Worm (Caenorhabditis elegans) whole organism, L4 larva: ENCODE results near the gene H03G16.6.

ENCODE experiments used
- D1046.2 ChIP-seq: fragments of 200-800 bp; sonication (Bioruptor generic); IDR thresholded peaks from 2 replicates; pipeline ENCODE4 v1.3.6; 2022; ENCODE audit warnings: missing genetic modification characterization, missing compliant biosample characterization
- F10B5.3 ChIP-seq: sonication (generic microtip); optimal IDR thresholded peaks from 2 replicates; lab custom pipeline; 2016; ENCODE audit warnings: mild to moderate bottlenecking, missing genetic modification characterization, missing compliant biosample characterization
- F26F4.8 ChIP-seq: fragments of 200-800 bp; sonication (Bioruptor generic); conservative IDR thresholded peaks from 2 replicates; pipeline ENCODE4 v1.3.6; 2022; ENCODE audit warnings: missing genetic modification characterization, missing compliant biosample characterization
- F44E2.7 ChIP-seq: fragments of 200-800 bp; sonication (Bioruptor generic); IDR thresholded peaks from 2 replicates; pipeline ENCODE4 v2.1.2; 2022; ENCODE audit warnings: missing genetic modification characterization, missing compliant biosample characterization
- R02D3.7 ChIP-seq: fragments of 150-350 bp; sonication (generic microtip); optimal IDR thresholded peaks from 3 replicates; lab custom pipeline; 2014; ENCODE audit warnings: missing biosample characterization, missing genetic modification characterization
- T26A8.4 ChIP-seq: fragments of 200-800 bp; sonication (Bioruptor generic); IDR thresholded peaks from 2 replicates; pipeline ENCODE4 v1.3.6; 2022; ENCODE audit warnings: missing genetic modification characterization, missing compliant biosample characterization
- Y5F2A.4 ChIP-seq: fragments of 200-800 bp; sonication (Bioruptor generic); optimal IDR thresholded peaks from 2 replicates; lab custom pipeline; 2018; ENCODE audit warnings: mild to moderate bottlenecking, missing genetic modification characterization, missing compliant biosample characterization
- arid-1 ChIP-seq: fragments of 200-800 bp; sonication (Bioruptor generic); conservative IDR thresholded peaks from 2 replicates; pipeline ENCODE4 v1.3.6; 2022; ENCODE audit warnings: missing genetic modification reagents, missing genetic modification characterization, missing compliant biosample characterization
- ceh-28 ChIP-seq: fragments of 150-350 bp; optimal IDR thresholded peaks from 2 replicates; lab custom pipeline; 2014; ENCODE audit warnings: missing biosample characterization, missing genetic modification reagents, missing genetic modification characterization
- ceh-44 ChIP-seq: fragments of 200-800 bp; sonication (Bioruptor generic); IDR thresholded peaks from 2 replicates; pipeline ENCODE4 v1.3.6; 2022; ENCODE audit warnings: missing genetic modification reagents, missing genetic modification characterization, missing compliant biosample characterization
- ceh-82 ChIP-seq: sonication (generic microtip); optimal IDR thresholded peaks from 2 replicates; lab custom pipeline; 2017; ENCODE audit warnings: missing biosample characterization, missing genetic modification characterization
- daf-16 ChIP-seq, 3 experiments: sonication (generic microtip); optimal IDR thresholded peaks; 2 replicates each; lab custom pipeline; 2016 to 2017; ENCODE audit warnings: missing genetic modification characterization in 3 of 3, missing genetic modification reagents in 3 of 3, mild to moderate bottlenecking in 2 of 3, missing compliant biosample characterization in 2 of 3, missing biosample characterization in 1 of 3, moderate library complexity in 1 of 3
- duxl-1 ChIP-seq: sonication (generic microtip); optimal IDR thresholded peaks from 2 replicates; lab custom pipeline; 2016; ENCODE audit warnings: mild to moderate bottlenecking, missing genetic modification characterization, moderate library complexity, missing compliant biosample characterization; ENCODE audit not compliant: poor library complexity
- egl-27 ChIP-seq: sonication (generic microtip); optimal IDR thresholded peaks from 3 replicates; lab custom pipeline; 2017; ENCODE audit warnings: missing biosample characterization, missing genetic modification reagents, missing genetic modification characterization
- egl-43 ChIP-seq: fragments of 200-800 bp; sonication (Bioruptor generic); IDR thresholded peaks from 2 replicates; pipeline ENCODE4 v1.3.6; 2022; ENCODE audit warnings: missing genetic modification reagents, missing genetic modification characterization, missing compliant biosample characterization
- fos-1 ChIP-seq: fragments of 150-350 bp; optimal IDR thresholded peaks from 2 replicates; lab custom pipeline; 2014; ENCODE audit warnings: missing biosample characterization, missing genetic modification characterization
- gei-8 ChIP-seq: fragments of 200-800 bp; sonication (Bioruptor generic); optimal IDR thresholded peaks from 2 replicates; lab custom pipeline; 2018; ENCODE audit warnings: mild to moderate bottlenecking, missing genetic modification characterization, missing compliant biosample characterization
- hlh-11 ChIP-seq: fragments of 200-800 bp; sonication (Bioruptor generic); optimal IDR thresholded peaks from 2 replicates; lab custom pipeline; 2018; ENCODE audit warnings: mild to moderate bottlenecking, missing genetic modification characterization, missing compliant biosample characterization
- hlh-30 ChIP-seq: sonication (generic microtip); optimal IDR thresholded peaks from 2 replicates; lab custom pipeline; 2017; ENCODE audit warnings: antibody characterized with exemption, mild to moderate bottlenecking, missing genetic modification characterization, missing compliant biosample characterization; ENCODE audit not compliant: insufficient read depth
- jun-1 ChIP-seq: fragments of 150-350 bp; optimal IDR thresholded peaks from 2 replicates; lab custom pipeline; 2014; ENCODE audit warnings: missing biosample characterization, missing genetic modification reagents, missing genetic modification characterization
- lin-1 ChIP-seq: fragments of 200-800 bp; sonication (Bioruptor generic); IDR thresholded peaks from 2 replicates; pipeline ENCODE4 v1.3.6; 2022; ENCODE audit warnings: missing genetic modification reagents, missing genetic modification characterization, missing compliant biosample characterization
- lin-13 ChIP-seq: fragments of 150-350 bp; optimal IDR thresholded peaks from 2 replicates; lab custom pipeline; 2014; ENCODE audit warnings: missing biosample characterization, missing genetic modification reagents, missing genetic modification characterization
- lsy-2 ChIP-seq, 2 experiments: fragments of 150-350 bp in 1 of 2; sonication (generic microtip) in 1 of 2; optimal IDR thresholded peaks; 2 replicates each; lab custom pipeline; 2014 to 2017; ENCODE audit warnings: missing biosample characterization in 2 of 2, missing genetic modification characterization in 2 of 2
- madf-5 ChIP-seq, 2 experiments: fragments of 200-800 bp; sonication (Bioruptor generic); IDR thresholded peaks; 2 replicates each; pipeline ENCODE4 v1.3.6; 2022; ENCODE audit warnings: missing compliant biosample characterization in 2 of 2, missing genetic modification characterization in 2 of 2
- mep-1 ChIP-seq: fragments of 150-350 bp; sonication (generic microtip); optimal IDR thresholded peaks from 3 replicates; lab custom pipeline; 2014; ENCODE audit warnings: missing biosample characterization, missing genetic modification characterization
- mxl-3 ChIP-seq: fragments of 200-800 bp; sonication (Bioruptor generic); optimal IDR thresholded peaks from 2 replicates; lab custom pipeline; 2018; ENCODE audit warnings: mild to moderate bottlenecking, missing genetic modification characterization, missing compliant biosample characterization
- nhr-10 ChIP-seq: fragments of 150-350 bp; optimal IDR thresholded peaks from 2 replicates; lab custom pipeline; 2014; ENCODE audit warnings: missing biosample characterization, missing genetic modification characterization
- nhr-102 ChIP-seq: sonication (generic microtip); optimal IDR thresholded peaks from 2 replicates; lab custom pipeline; 2016; ENCODE audit warnings: mild to moderate bottlenecking, missing genetic modification characterization, moderate library complexity, missing compliant biosample characterization
- nhr-11 ChIP-seq: fragments of 150-350 bp; optimal IDR thresholded peaks from 2 replicates; lab custom pipeline; 2014; ENCODE audit warnings: missing biosample characterization, missing genetic modification characterization
- nhr-237 ChIP-seq: sonication (generic microtip); optimal IDR thresholded peaks from 2 replicates; lab custom pipeline; 2017; ENCODE audit warnings: missing biosample characterization, missing genetic modification characterization
- nhr-25 ChIP-seq: sonication (generic microtip); optimal IDR thresholded peaks from 2 replicates; lab custom pipeline; 2017; ENCODE audit warnings: missing genetic modification characterization, mild to moderate bottlenecking, missing compliant biosample characterization, antibody characterized with exemption, moderate library complexity, borderline replicate concordance; ENCODE audit not compliant: insufficient read depth
- nhr-41 ChIP-seq: fragments of 200-800 bp; sonication (Bioruptor generic); IDR thresholded peaks from 2 replicates; pipeline ENCODE4 v1.3.6; 2022; ENCODE audit warnings: missing genetic modification reagents, missing genetic modification characterization, missing compliant biosample characterization
- nhr-48 ChIP-seq: sonication (generic microtip); optimal IDR thresholded peaks from 2 replicates; lab custom pipeline; 2016; ENCODE audit warnings: mild to moderate bottlenecking, missing genetic modification characterization, missing compliant biosample characterization
- sdz-12 ChIP-seq: fragments of 200-800 bp; sonication (Bioruptor generic); optimal IDR thresholded peaks from 2 replicates; lab custom pipeline; 2018; ENCODE audit warnings: mild to moderate bottlenecking, missing genetic modification characterization, missing compliant biosample characterization
- set-16 ChIP-seq: fragments of 200-800 bp; sonication (Bioruptor generic); IDR thresholded peaks from 2 replicates; pipeline ENCODE4 v1.3.6; 2022; ENCODE audit warnings: missing genetic modification reagents, missing genetic modification characterization, missing compliant biosample characterization
- unc-39 ChIP-seq: sonication (generic microtip); optimal IDR thresholded peaks from 2 replicates; lab custom pipeline; 2017; ENCODE audit warnings: missing biosample characterization, missing genetic modification characterization
- unc-62 ChIP-seq, 3 experiments: fragments of 150-350 bp in 1 of 3; sonication (generic microtip); optimal IDR thresholded peaks in 2 of 3; peaks in 1 of 3; 1 replicate in 1 of 3; 2 replicates in 2 of 3; lab custom pipeline; 2014 to 2017; ENCODE audit warnings: missing biosample characterization in 3 of 3, missing genetic modification characterization in 3 of 3, missing genetic modification reagents in 3 of 3, missing genotype in 1 of 3
- zip-2 ChIP-seq: fragments of 150-350 bp; optimal IDR thresholded peaks from 2 replicates; lab custom pipeline; 2014; ENCODE audit warnings: missing biosample characterization, missing genetic modification characterization

The H03G16.6 gene

ce11 chrX:15034787-15035186, 17.7 kb upstream of the H03G16.6 start, which contains the start of gene dsc-1:
dsc-1 (minus strand) TSS chrX:15034832.
- TF ChIP-seq egl-43 (GFP tag; lab: Robert Waterston, UW) (no peak), nhr-11 (no peak), nhr-10 (tag; lab: Kevin White, UChicago) (no peak), lin-13 (GFP tag; lab: Kevin White, UChicago) (no peak), D1046.2 (GFP tag; lab: Robert Waterston, UW) (no peak), gei-8 (GFP tag; lab: Kevin White, UChicago) (no peak), lsy-2 (tag; optimal IDR thresholded peaks at IDR 0.05; lab: Kevin White, UChicago) (no peak), arid-1 (GFP tag; lab: Robert Waterston, UW) (no peak), lin-1 (no peak), ceh-28 (tag; lab: Kevin White, UChicago) (no peak), F26F4.8 (GFP tag; lab: Robert Waterston, UW) (no peak), ceh-44 (no peak), madf-5 (GFP tag; IDR thresholded peaks at IDR 0.05; lab: Robert Waterston, UW) (no peak), Y5F2A.4 (no peak), F10B5.3 (tag; lab: Kevin White, UChicago) (no peak), nhr-237 (no peak)

- peak in 1 of 2 experiments; percentile 93 for TF ChIP-seq unc-62 (GFP tag; optimal IDR thresholded peaks at IDR 0.05 in 1 of 2; lab: Kevin White, UChicago)
- no peak for TF ChIP-seq unc-62 (tag; optimal IDR thresholded peaks at IDR 0.05; lab: Kevin White, UChicago)
- no peak for TF ChIP-seq mep-1
Measured at ce11 chrX:15035748-15036147, 16.7 kb upstream of the H03G16.6 start.

ce11 chrX:15036287-15036686, 16.2 kb upstream of the H03G16.6 start:
- TF ChIP-seq nhr-102 (tag; lab: Kevin White, UChicago) (peak; percentile 3), daf-16 (GFP tag; optimal IDR thresholded peaks at IDR 0.05; lab: Kevin White, UChicago) (peak in 1 of 2 experiments; percentile 25), daf-16 (tag; optimal IDR thresholded peaks at IDR 0.05; lab: Kevin White, UChicago) (no peak), R02D3.7 (tag; lab: Kevin White, UChicago) (no peak), gei-8 (GFP tag; lab: Kevin White, UChicago) (no peak), F44E2.7 (GFP tag; lab: Robert Waterston, UW) (no peak), duxl-1 (tag; lab: Kevin White, UChicago) (no peak), madf-5 (GFP tag; IDR thresholded peaks at IDR 0.05; lab: Robert Waterston, UW) (no peak), egl-27 (tag; lab: Kevin White, UChicago) (no peak), set-16 (GFP tag; lab: Robert Waterston, UW) (no peak), ceh-82 (tag; lab: Kevin White, UChicago) (no peak), unc-39 (tag; lab: Kevin White, UChicago) (no peak), zip-2 (tag; lab: Kevin White, UChicago) (peak; percentile 30), nhr-25 (tag; lab: Kevin White, UChicago) (no peak), fos-1 (tag; lab: Kevin White, UChicago) (no peak), nhr-48 (peak; percentile 6), lsy-2 (tag; optimal IDR thresholded peaks at IDR 0.05; lab: Kevin White, UChicago) (peak in 1 of 2 experiments; percentile 18), nhr-11 (no peak), nhr-41 (no peak), sdz-12 (GFP tag; lab: Kevin White, UChicago) (no peak), mxl-3 (GFP tag; lab: Kevin White, UChicago) (no peak), mep-1 (peak; percentile 47)
- TF ChIP-seq, all 104 proteins: peak for 6

DNA sequence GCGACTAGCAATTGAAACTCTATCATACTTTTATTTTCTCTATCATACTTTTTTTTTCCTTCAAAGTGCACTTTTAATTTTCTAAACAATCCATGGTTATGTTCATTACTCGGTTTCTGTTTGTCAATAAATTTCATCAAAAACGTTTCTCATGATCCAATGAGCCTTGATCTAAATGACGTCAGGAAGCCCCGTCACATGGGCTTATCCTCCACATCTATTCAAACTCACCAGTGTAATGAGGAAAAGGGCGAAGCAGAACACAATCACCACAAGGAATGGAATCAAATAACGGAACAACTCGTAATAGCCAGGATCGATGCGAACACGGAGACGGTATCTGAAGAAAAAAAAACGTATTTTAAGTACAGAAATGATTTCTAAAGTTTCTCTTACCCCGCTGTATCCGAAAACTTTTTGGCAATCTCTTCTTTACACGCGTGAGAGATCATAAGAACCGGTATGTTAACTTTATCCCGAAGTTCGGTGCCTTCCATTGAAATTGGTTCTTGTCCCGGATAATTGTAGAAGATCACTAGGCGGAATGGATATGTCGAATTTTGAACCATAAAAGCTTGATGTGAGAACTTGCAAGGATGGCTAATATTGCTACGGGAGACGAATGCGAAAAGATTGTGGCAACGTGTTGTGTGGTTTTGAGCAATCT, 13.3 kb upstream of the H03G16.6 start:
- TF ChIP-seq hlh-11 (tag; lab: Kevin White, UChicago) (peak; percentile 15), T26A8.4 (GFP tag; lab: Robert Waterston, UW) (0 out of 2 replicates have a peak, but pooled peaks have one; percentile 29), hlh-30 (peak; percentile 21), jun-1 (tag; lab: Kevin White, UChicago) (no peak), daf-16 (GFP tag; optimal IDR thresholded peaks at IDR 0.05; lab: Kevin White, UChicago) (peak in 1 of 2 experiments; percentile 72), daf-16 (tag; optimal IDR thresholded peaks at IDR 0.05; lab: Kevin White, UChicago) (no peak)
